Fruit fly (Drosophila melanogaster) whole organism, pupa: ENCODE measurements around the gene ttm2.

Experiments used
- CG10348 ChIP-seq: fragments of 200-800 bp; sonication (Bioruptor generic); IDR thresholded peaks from 2 replicates; pipeline ENCODE4 v1.3.6; 2022; ENCODE audit warnings: missing biosample characterization, missing genetic modification characterization
- CG12605 ChIP-seq: fragments of 200-800 bp; sonication (Bioruptor generic); IDR thresholded peaks from 2 replicates; pipeline ENCODE4 v1.3.6; 2022; ENCODE audit warnings: missing biosample characterization, missing genetic modification characterization
- CG13204 ChIP-seq: fragments of 200-800 bp; sonication (Bioruptor generic); optimal IDR thresholded peaks from 2 replicates; lab custom pipeline; 2018; ENCODE audit warnings: missing biosample characterization, mild to moderate bottlenecking, missing genetic modification characterization, moderate library complexity
- CG4496 ChIP-seq: fragments of 200-800 bp; sonication (Bioruptor generic); IDR thresholded peaks from 3 replicates; pipeline ENCODE4 v1.3.6; 2022; ENCODE audit warnings: missing biosample characterization, missing genetic modification characterization
- CG8159 ChIP-seq: fragments of 200-800 bp; sonication (Bioruptor generic); optimal IDR thresholded peaks from 3 replicates; lab custom pipeline; 2018; ENCODE audit warnings: missing biosample characterization, mild to moderate bottlenecking, missing genetic modification characterization, moderate library complexity
- CG8301 ChIP-seq: fragments of 200-800 bp; sonication (Bioruptor generic); optimal IDR thresholded peaks from 2 replicates; lab custom pipeline; 2018; ENCODE audit warnings: missing biosample characterization, mild to moderate bottlenecking, missing genetic modification characterization
- CG9948 ChIP-seq: fragments of 200-800 bp; sonication (Bioruptor generic); optimal IDR thresholded peaks from 2 replicates; lab custom pipeline; 2018; ENCODE audit warnings: missing biosample characterization, mild to moderate bottlenecking, missing genetic modification characterization, moderate library complexity
- D1 ChIP-seq: fragments of 200-800 bp; sonication (Bioruptor generic); optimal IDR thresholded peaks from 2 replicates; lab custom pipeline; 2018; ENCODE audit warnings: missing biosample characterization, mild to moderate bottlenecking, missing genetic modification characterization, moderate library complexity
- Ets98B ChIP-seq: fragments of 200-800 bp; sonication (Bioruptor generic); IDR thresholded peaks from 2 replicates; pipeline ENCODE4 v1.3.6; 2022; ENCODE audit warnings: missing biosample characterization, missing genetic modification characterization
- Pif1A ChIP-seq: fragments of 200-800 bp; sonication (Bioruptor generic); optimal IDR thresholded peaks from 3 replicates; lab custom pipeline; 2016; ENCODE audit warnings: missing biosample characterization, missing genetic modification characterization
- Snoo ChIP-seq: fragments of 200-800 bp; sonication (Bioruptor generic); optimal IDR thresholded peaks from 3 replicates; lab custom pipeline; 2017; ENCODE audit warnings: missing biosample characterization, mild to moderate bottlenecking, missing genetic modification characterization, inconsistent platforms
- fd96Ca ChIP-seq: fragments of 200-800 bp; sonication (Bioruptor generic); IDR thresholded peaks from 3 replicates; pipeline ENCODE4 v1.3.6; 2022; ENCODE audit warnings: missing biosample characterization, missing genetic modification characterization
- gl ChIP-seq: fragments of 200-800 bp; sonication (Bioruptor generic); optimal IDR thresholded peaks from 2 replicates; lab custom pipeline; 2018; ENCODE audit warnings: missing biosample characterization, mild to moderate bottlenecking, missing genetic modification characterization

dm6 chr3L:284253-284652 is 9.3 kb downstream of the ttm2 start:
- TF ChIP-seq CG8301: peak; percentile 28
- no peak for TF ChIP-seq Pif1A (GFP tag; lab: Kevin White, UChicago)
- TF ChIP-seq CG12605 (GFP tag; lab: Robert Waterston, UW): no peak
- 0 out of 2 replicates have a peak, but pooled peaks have one; percentile 10 for TF ChIP-seq CG10348 (GFP tag; lab: Robert Waterston, UW)
- 0 out of 3 replicates have a peak, but pooled peaks have one; percentile 31 for TF ChIP-seq CG4496 (GFP tag; lab: Robert Waterston, UW)
- TF ChIP-seq CG13204: no peak
- no peak; the same call in 1 of the 2 replicates for TF ChIP-seq Ets98B (GFP tag; lab: Robert Waterston, UW)
- no peak for TF ChIP-seq Snoo
- TF ChIP-seq fd96Ca (GFP tag; lab: Robert Waterston, UW): no peak
- TF ChIP-seq CG9948 (tag; lab: Kevin White, UChicago): no peak
- no peak for TF ChIP-seq D1 (tag; lab: Kevin White, UChicago)
- TF ChIP-seq gl (tag; lab: Kevin White, UChicago): no peak
- no peak for TF ChIP-seq CG8159
